Worm (Caenorhabditis elegans) whole organism, midembryonic: ENCODE measurements around the gene F36A4.2.

Experiments
- T22C8.4 ChIP-seq: fragments of 200-800 bp; sonication (Bioruptor generic); IDR thresholded peaks from 2 replicates; pipeline ENCODE4 v1.3.6; 2022; ENCODE audit warnings: missing genetic modification characterization, missing compliant biosample characterization
- cog-1 ChIP-seq: sonication (generic microtip); optimal IDR thresholded peaks from 2 replicates; lab custom pipeline; 2016; ENCODE audit warnings: missing genetic modification characterization, missing compliant biosample characterization
- flt-1 ChIP-seq: fragments of 200-800 bp; sonication (Bioruptor generic); IDR thresholded peaks from 2 replicates; pipeline ENCODE4 v1.3.6; 2022; ENCODE audit warnings: missing genetic modification characterization, missing compliant biosample characterization
- klf-2 ChIP-seq: fragments of 200-800 bp; sonication (Bioruptor generic); conservative IDR thresholded peaks from 2 replicates; pipeline ENCODE4 v1.3.6; 2022; ENCODE audit warnings: missing genetic modification reagents, missing genetic modification characterization, missing compliant biosample characterization
- med-1 ChIP-seq: sonication (generic microtip); optimal IDR thresholded peaks from 2 replicates; lab custom pipeline; 2017; ENCODE audit warnings: missing genetic modification characterization, mild to moderate bottlenecking, missing compliant biosample characterization, antibody characterized with exemption, missing genetic modification reagents; ENCODE audit not compliant: insufficient read depth
- ref-1 ChIP-seq: fragments of 200-800 bp; sonication (Bioruptor generic); conservative IDR thresholded peaks from 2 replicates; pipeline ENCODE4 v1.3.6; 2022; ENCODE audit warnings: missing genetic modification reagents, missing genetic modification characterization, missing compliant biosample characterization
- tab-1 ChIP-seq: fragments of 200-800 bp; sonication (Bioruptor generic); IDR thresholded peaks from 2 replicates; pipeline ENCODE4 v1.3.6; 2022; ENCODE audit warnings: missing genetic modification characterization, missing compliant biosample characterization
- ztf-23 ChIP-seq: fragments of 200-800 bp; sonication (Bioruptor generic); IDR thresholded peaks from 2 replicates; pipeline ENCODE4 v1.3.6; 2022; ENCODE audit warnings: missing genetic modification reagents, missing genetic modification characterization, missing compliant biosample characterization
- ztf-29 ChIP-seq: fragments of 200-800 bp; sonication (Bioruptor generic); IDR thresholded peaks from 2 replicates; pipeline ENCODE4 v1.3.6; 2022; ENCODE audit warnings: missing genetic modification reagents, missing genetic modification characterization, missing compliant biosample characterization

DNA sequence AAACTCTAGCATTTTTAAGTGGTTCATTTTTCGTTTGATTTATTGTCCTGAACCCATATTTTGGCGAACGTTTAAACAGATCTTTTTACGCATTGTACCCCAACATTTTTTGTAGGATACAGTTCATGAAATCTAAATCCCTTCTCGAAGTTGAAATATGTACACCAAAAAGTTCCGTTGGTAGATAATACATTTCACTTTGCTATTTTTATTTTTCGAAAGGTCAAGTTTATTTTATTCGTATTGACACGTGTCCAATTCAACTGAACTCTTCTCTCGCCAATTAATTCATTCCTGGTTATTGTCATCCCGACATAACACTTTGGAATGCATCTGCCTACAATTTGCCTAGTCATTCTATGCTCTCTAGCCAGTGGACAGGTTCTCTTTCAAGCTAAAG, at the start of gene F36A4.2:
- no peak for TF ChIP-seq flt-1 (GFP tag; lab: Robert Waterston, UW)
- TF ChIP-seq cog-1 (tag; lab: Kevin White, UChicago), result no peak
- no peak for TF ChIP-seq med-1 (GFP tag; lab: Kevin White, UChicago)
- TF ChIP-seq tab-1 (GFP tag; lab: Robert Waterston, UW), result no peak
- TF ChIP-seq T22C8.4, result no peak
- TF ChIP-seq klf-2 (GFP tag; lab: Robert Waterston, UW), result no peak
- no peak for TF ChIP-seq ztf-29 (GFP tag; lab: Robert Waterston, UW)
- TF ChIP-seq ztf-23 (GFP tag; lab: Robert Waterston, UW), result no peak
- no peak for TF ChIP-seq ref-1 (GFP tag; lab: Robert Waterston, UW)
